Fruit fly (Drosophila melanogaster) whole organism, wandering third instar larva: Measurements from ENCODE around the gene P5CDh1.
A peak's percentile ranks its signal among the peaks of the same experiment; 100 is the strongest.

Experiments
- Abd-B ChIP-seq: fragments of >200 bp; optimal IDR thresholded peaks from 2 replicates; lab custom pipeline; 2017; ENCODE audit warnings: missing biosample characterization, missing genetic modification characterization
- CG9705 ChIP-seq: fragments of 200-800 bp; sonication (Bioruptor generic); optimal IDR thresholded peaks from 2 replicates; lab custom pipeline; 2018; ENCODE audit warnings: missing biosample characterization, mild to moderate bottlenecking, missing genetic modification characterization
- CrebA ChIP-seq: fragments of 200-800 bp; sonication (Bioruptor generic); optimal IDR thresholded peaks from 2 replicates; lab custom pipeline; 2016; ENCODE audit warnings: missing biosample characterization, mild to moderate bottlenecking, missing genetic modification characterization, borderline replicate concordance
- Dfd ChIP-seq: fragments of >200 bp; optimal IDR thresholded peaks from 2 replicates; lab custom pipeline; 2017; ENCODE audit warnings: missing biosample characterization, missing genetic modification characterization
- GATAd ChIP-seq: sonication (Bioruptor generic); optimal IDR thresholded peaks from 2 replicates; lab custom pipeline; 2016; ENCODE audit warnings: missing biosample characterization, missing genetic modification characterization
- HLH106 ChIP-seq: fragments of 200-800 bp; optimal IDR thresholded peaks from 3 replicates; lab custom pipeline; 2019; ENCODE audit warnings: missing biosample characterization, mild to moderate bottlenecking, missing genetic modification characterization, moderate library complexity
- Hnf4 ChIP-seq: fragments of 200-800 bp; sonication (Bioruptor generic); optimal IDR thresholded peaks from 2 replicates; lab custom pipeline; 2016; ENCODE audit warnings: missing biosample characterization, mild to moderate bottlenecking, missing genetic modification characterization
- Hr78 ChIP-seq: fragments of >200 bp; optimal IDR thresholded peaks from 2 replicates; lab custom pipeline; 2017; ENCODE audit warnings: missing biosample characterization, missing genetic modification characterization
- Hr83 ChIP-seq: fragments of 200-300 bp; sonication (Bioruptor generic); optimal IDR thresholded peaks from 2 replicates; lab custom pipeline; 2016; ENCODE audit warnings: missing biosample characterization, mild to moderate bottlenecking, missing genetic modification characterization, moderate library complexity; ENCODE audit not compliant: poor library complexity, severe bottlenecking
- Jra ChIP-seq: sonication (Bioruptor generic); optimal IDR thresholded peaks from 2 replicates; lab custom pipeline; 2016; ENCODE audit warnings: missing biosample characterization, missing genetic modification characterization
- Mio ChIP-seq: sonication (Bioruptor generic); optimal IDR thresholded peaks from 2 replicates; lab custom pipeline; 2016; ENCODE audit warnings: missing biosample characterization, missing genetic modification characterization
- Myc ChIP-seq: fragments of >200 bp; optimal IDR thresholded peaks from 2 replicates; lab custom pipeline; 2017
- N ChIP-seq: fragments of >200 bp; optimal IDR thresholded peaks from 2 replicates; lab custom pipeline; 2018; ENCODE audit warnings: missing biosample characterization, missing external identifiers, missing genetic modification characterization
- OdsH ChIP-seq: fragments of 200-800 bp; sonication (Bioruptor generic); optimal IDR thresholded peaks from 2 replicates; lab custom pipeline; 2016; ENCODE audit warnings: missing biosample characterization, mild to moderate bottlenecking, missing genetic modification characterization
- Rel ChIP-seq, 2 experiments: fragments of 200-800 bp; sonication (Bioruptor generic) in 1 of 2; optimal IDR thresholded peaks; 2 replicates in 1 of 2; 3 replicates in 1 of 2; lab custom pipeline; 2016 to 2019; ENCODE audit warnings: mild to moderate bottlenecking in 2 of 2, missing biosample characterization in 2 of 2, missing genetic modification characterization in 2 of 2, moderate library complexity in 1 of 2
- Sp1 ChIP-seq: fragments of 200-800 bp; sonication (Bioruptor generic); optimal IDR thresholded peaks from 3 replicates; lab custom pipeline; 2019; ENCODE audit warnings: missing biosample characterization, mild to moderate bottlenecking, missing genetic modification characterization, moderate library complexity
- Vsx2 ChIP-seq: fragments of 200-300, 225-300 bp; sonication (Bioruptor generic); optimal IDR thresholded peaks from 2 replicates; lab custom pipeline; 2018; ENCODE audit warnings: missing biosample characterization, missing genetic modification characterization; ENCODE audit not compliant: partially characterized antibody
- br ChIP-seq: fragments of 200-800 bp; sonication (Bioruptor generic); optimal IDR thresholded peaks from 2 replicates; lab custom pipeline; 2016; ENCODE audit warnings: missing biosample characterization, missing genetic modification characterization
- brk ChIP-seq: fragments of 200-800 bp; sonication (Bioruptor generic); optimal IDR thresholded peaks from 2 replicates; lab custom pipeline; 2016; ENCODE audit warnings: missing biosample characterization, mild to moderate bottlenecking, missing genetic modification characterization
- dl ChIP-seq, 2 experiments: fragments of 175-275, 200-275 bp in 1 of 2; fragments of 200-275 bp in 1 of 2; sonication (Bioruptor generic); optimal IDR thresholded peaks; lab custom pipeline; 2018; ENCODE audit warnings: mild to moderate bottlenecking in 2 of 2, missing biosample characterization in 2 of 2, missing genetic modification characterization in 2 of 2, moderate library complexity in 2 of 2; ENCODE audit not compliant: partially characterized antibody in 2 of 2, insufficient read depth in 1 of 2
- dmrt93B ChIP-seq: fragments of 200-800 bp; sonication (Bioruptor generic); optimal IDR thresholded peaks from 2 replicates; lab custom pipeline; 2018; ENCODE audit warnings: missing biosample characterization, mild to moderate bottlenecking, missing genetic modification characterization
- dsf ChIP-seq: sonication (Bioruptor generic); optimal IDR thresholded peaks from 2 replicates; lab custom pipeline; 2016; ENCODE audit warnings: missing biosample characterization, missing genetic modification characterization, borderline replicate concordance
- ey ChIP-seq: fragments of 200-800 bp; sonication (Bioruptor generic); optimal IDR thresholded peaks from 2 replicates; lab custom pipeline; 2016; ENCODE audit warnings: missing biosample characterization, missing genetic modification characterization
- foxo ChIP-seq, 2 experiments: fragments of 200-800 bp; sonication (Bioruptor generic); optimal IDR thresholded peaks; 2 replicates in 1 of 2; 3 replicates in 1 of 2; lab custom pipeline; 2016 to 2017; ENCODE audit warnings: missing biosample characterization in 2 of 2, missing genetic modification characterization in 2 of 2
- fru ChIP-seq: fragments of 200-800 bp; sonication (Bioruptor generic); optimal IDR thresholded peaks from 3 replicates; lab custom pipeline; 2016; ENCODE audit warnings: missing biosample characterization, mild to moderate bottlenecking, missing genetic modification characterization
- h ChIP-seq: fragments of 200-800 bp; sonication (Bioruptor generic); optimal IDR thresholded peaks from 3 replicates; lab custom pipeline; 2016; ENCODE audit warnings: missing biosample characterization, mild to moderate bottlenecking, missing genetic modification characterization
- jim ChIP-seq: fragments of 175-275, 200-325 bp; sonication (Bioruptor generic); optimal IDR thresholded peaks from 2 replicates; lab custom pipeline; 2016; ENCODE audit warnings: missing biosample characterization, mild to moderate bottlenecking, missing genetic modification characterization
- lola ChIP-seq: fragments of >200 bp; optimal IDR thresholded peaks from 2 replicates; lab custom pipeline; 2017; ENCODE audit warnings: missing biosample characterization, missing genetic modification characterization
- pan ChIP-seq: fragments of >200 bp; optimal IDR thresholded peaks from 2 replicates; lab custom pipeline; 2017
- rgr ChIP-seq: fragments of 200-800 bp; sonication (Bioruptor generic); optimal IDR thresholded peaks from 3 replicates; lab custom pipeline; 2016; ENCODE audit warnings: missing biosample characterization, mild to moderate bottlenecking, missing genetic modification characterization
- sage ChIP-seq: fragments of 200-800 bp; sonication (Bioruptor generic); optimal IDR thresholded peaks from 2 replicates; lab custom pipeline; 2016; ENCODE audit warnings: missing biosample characterization, mild to moderate bottlenecking, missing genetic modification characterization
- sv ChIP-seq: fragments of 200-800 bp; sonication (Bioruptor generic); optimal IDR thresholded peaks from 3 replicates; lab custom pipeline; 2016; ENCODE audit warnings: missing biosample characterization, missing genetic modification characterization
- tai ChIP-seq: sonication (Bioruptor generic); optimal IDR thresholded peaks from 2 replicates; lab custom pipeline; 2016; ENCODE audit warnings: missing biosample characterization, missing genetic modification characterization
- woc ChIP-seq: sonication (Bioruptor generic); optimal IDR thresholded peaks from 2 replicates; lab custom pipeline; 2016; ENCODE audit warnings: missing biosample characterization, mild to moderate bottlenecking, missing genetic modification characterization

The P5CDh1 gene

dm6 chr3L:21823236-21823635 is 17.9 kb downstream of the P5CDh1 start, which contains the start of gene CG7407:
CG7407 (plus strand) TSS chr3L:21823461.
- TF ChIP-seq HLH106 (tag; lab: Kevin White, UChicago) (no peak), dmrt93B (GFP tag; lab: Kevin White, UChicago) (no peak), OdsH (GFP tag; lab: Kevin White, UChicago) (no peak), jim (GFP tag; lab: Kevin White, UChicago) (no peak), Rel (GFP tag; optimal IDR thresholded peaks at IDR 0.05; lab: Kevin White, UChicago) (no peak), Rel (tag; optimal IDR thresholded peaks at IDR 0.05; lab: Kevin White, UChicago) (peak; percentile 49)

DNA sequence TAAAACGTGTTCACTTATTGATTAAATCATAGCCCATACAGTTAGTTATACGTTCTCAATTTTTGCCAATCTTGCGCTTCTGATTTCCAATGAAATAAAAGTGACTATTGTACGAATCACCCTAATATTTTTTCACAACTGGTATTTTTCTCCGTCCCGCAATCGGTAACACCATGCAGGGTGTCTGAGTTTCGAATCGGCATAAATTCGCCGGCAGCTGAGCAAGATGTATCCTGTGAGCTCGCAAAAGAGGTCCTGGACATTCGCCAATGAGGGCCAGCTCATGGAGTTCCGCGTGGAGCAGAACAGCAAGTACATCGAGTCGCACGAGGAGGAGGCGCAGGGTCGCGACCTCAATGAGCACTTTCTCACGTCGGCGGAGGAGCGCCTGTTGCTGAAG is 19.4 kb downstream of the P5CDh1 start, which contains the start of gene CycH:
Gene CycH (plus strand): TSS at position 218 of the 400 bp plus-strand sequence.
- TF ChIP-seq Myc (lab: Kevin White, UChicago) = peak; percentile 4
- peak; percentile 42 for TF ChIP-seq HLH106 (tag; lab: Kevin White, UChicago)
- peak; percentile 33 for TF ChIP-seq fru
- TF ChIP-seq CG9705 (GFP tag; lab: Kevin White, UChicago) = peak; percentile 11
- TF ChIP-seq br (GFP tag; lab: Kevin White, UChicago) = peak; percentile 22
- no peak for TF ChIP-seq jim (GFP tag; lab: Kevin White, UChicago)
- peak in 1 of 2 experiments; percentile 35 for TF ChIP-seq foxo (GFP tag; optimal IDR thresholded peaks at IDR 0.05; lab: Kevin White, UChicago)
- TF ChIP-seq h (GFP tag; lab: Kevin White, UChicago) = peak; percentile 47
- TF ChIP-seq Hnf4 (GFP tag; lab: Kevin White, UChicago) = peak; percentile 33
- TF ChIP-seq lola (GFP tag; lab: Kevin White, UChicago) = no peak
- peak; percentile 57 for TF ChIP-seq woc
- no peak for TF ChIP-seq Sp1 (GFP tag; lab: Kevin White, UChicago)
- TF ChIP-seq OdsH (GFP tag; lab: Kevin White, UChicago) = peak; percentile 36
- peak; percentile 62 for TF ChIP-seq rgr (GFP tag; lab: Kevin White, UChicago)

dm6 chr3L:21819497-21819896 is 21.7 kb downstream of the P5CDh1 start:
- TF ChIP-seq dsf (GFP tag; lab: Kevin White, UChicago) = no peak
- TF ChIP-seq sv (GFP tag; lab: Kevin White, UChicago) = no peak
- no peak for TF ChIP-seq sage
- no peak for TF ChIP-seq rgr (GFP tag; lab: Kevin White, UChicago)
- TF ChIP-seq lola (GFP tag; lab: Kevin White, UChicago) = no peak
- TF ChIP-seq Dfd = no peak
- no peak for TF ChIP-seq Hr83 (GFP tag; lab: Kevin White, UChicago)
- no peak for TF ChIP-seq brk
- TF ChIP-seq br (GFP tag; lab: Kevin White, UChicago) = no peak
- no peak for TF ChIP-seq GATAd
- no peak for TF ChIP-seq Hnf4 (GFP tag; lab: Kevin White, UChicago)
- no peak for TF ChIP-seq ey
- no peak for TF ChIP-seq Hr78 (GFP tag; lab: Kevin White, UChicago)
- TF ChIP-seq pan (lab: Kevin White, UChicago) = no peak
- no peak for TF ChIP-seq Myc (lab: Kevin White, UChicago)

DNA sequence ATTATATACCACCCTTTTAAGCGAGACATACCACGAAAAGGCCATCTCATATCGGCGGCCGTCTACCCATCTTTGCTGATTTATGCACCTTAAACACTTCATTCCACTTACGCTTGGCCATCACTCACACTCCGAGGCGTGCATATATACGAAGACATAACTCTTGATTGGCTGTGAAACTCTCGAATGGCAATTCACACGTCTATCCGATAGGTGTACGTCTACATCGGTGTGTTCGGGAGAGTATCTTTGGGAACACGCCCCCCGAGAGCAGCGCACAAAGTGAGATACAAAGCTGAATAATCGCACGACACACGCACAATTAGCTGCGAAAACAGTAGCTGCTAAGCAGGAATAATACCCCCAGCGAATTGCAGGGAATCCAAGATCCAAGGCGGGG is 22.5 kb downstream of the P5CDh1 start:
- no peak for TF ChIP-seq Dfd
- no peak for TF ChIP-seq Jra
- no peak for TF ChIP-seq ey
- no peak for TF ChIP-seq Vsx2
- no peak for TF ChIP-seq Hr78 (GFP tag; lab: Kevin White, UChicago)
- no peak for TF ChIP-seq sage
- no peak for TF ChIP-seq Mio (GFP tag; lab: Kevin White, UChicago)
- no peak for TF ChIP-seq Sp1 (GFP tag; lab: Kevin White, UChicago)
- no peak for TF ChIP-seq CrebA
- TF ChIP-seq Rel (GFP tag; optimal IDR thresholded peaks at IDR 0.05; lab: Kevin White, UChicago) = no peak
- no peak for TF ChIP-seq Rel (tag; optimal IDR thresholded peaks at IDR 0.05; lab: Kevin White, UChicago)
- no peak for TF ChIP-seq lola (GFP tag; lab: Kevin White, UChicago)
- TF ChIP-seq N (GFP tag; lab: Kevin White, UChicago) = no peak
- TF ChIP-seq Abd-B = no peak

DNA sequence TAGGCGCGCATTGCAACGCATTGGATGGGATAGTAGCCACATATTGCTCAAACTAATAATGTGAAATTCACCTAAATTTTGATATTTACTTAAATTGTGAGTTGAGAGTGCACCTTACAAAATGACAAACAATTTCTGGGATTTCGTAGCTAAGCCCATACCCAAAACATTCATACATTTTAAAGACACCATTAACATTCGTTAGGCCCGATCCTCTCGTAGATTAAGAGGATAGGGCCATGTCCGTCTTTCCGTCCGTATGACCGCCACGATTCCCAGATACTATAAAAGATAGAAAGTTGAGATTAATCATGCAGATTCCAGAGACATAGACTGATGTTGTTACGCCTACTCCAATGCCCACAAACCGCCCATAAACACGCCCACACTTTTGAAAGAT is 27.6 kb downstream of the P5CDh1 start, which contains the start of gene CG43895:
Gene CG43895 (minus strand): TSS at position 101 of the 400 bp plus-strand sequence.
- TF ChIP-seq rgr (GFP tag; lab: Kevin White, UChicago) (no peak), Rel (GFP tag; optimal IDR thresholded peaks at IDR 0.05; lab: Kevin White, UChicago) (no peak), Rel (tag; optimal IDR thresholded peaks at IDR 0.05; lab: Kevin White, UChicago) (no peak), pan (lab: Kevin White, UChicago) (no peak), Dfd (no peak), Sp1 (GFP tag; lab: Kevin White, UChicago) (no peak), Abd-B (no peak), CrebA (no peak), foxo (GFP tag; optimal IDR thresholded peaks at IDR 0.05; lab: Kevin White, UChicago) (no peak), GATAd (no peak), br (GFP tag; lab: Kevin White, UChicago) (no peak), jim (GFP tag; lab: Kevin White, UChicago) (no peak), sv (GFP tag; lab: Kevin White, UChicago) (no peak), fru (no peak), Vsx2 (no peak), ey (no peak), dl (GFP tag; optimal IDR thresholded peaks at IDR 0.05; lab: Kevin White, UChicago; ENCODE audit: insufficient read depth in 1 of 2, partially characterized antibody in 2 of 2) (no peak), tai (GFP tag; lab: Kevin White, UChicago) (no peak)
